Worm (Caenorhabditis elegans) whole organism, early embryonic: Measurements from ENCODE around the gene Y46H3A.5.
"Not testable (repeated sequence)": the region's sequence is repeated elsewhere in the genome, so short reads cannot be mapped to it uniquely, and the experiment has no call there.

Experiments
- B0310.2 ChIP-seq: sonication (generic microtip); optimal IDR thresholded peaks from 2 replicates; lab custom pipeline; 2016; ENCODE audit warnings: mild to moderate bottlenecking, missing genetic modification characterization, missing compliant biosample characterization
- F13C5.2 ChIP-seq: sonication (generic microtip); optimal IDR thresholded peaks from 2 replicates; lab custom pipeline; 2017; ENCODE audit warnings: mild to moderate bottlenecking, missing genetic modification characterization, inconsistent platforms, missing compliant biosample characterization
- aly-1 ChIP-seq: sonication (generic microtip); optimal IDR thresholded peaks from 2 replicates; lab custom pipeline; 2016; ENCODE audit warnings: missing genetic modification characterization, missing compliant biosample characterization
- ama-1 ChIP-seq: fragments of 150-350 bp; optimal IDR thresholded peaks from 2 replicates; lab custom pipeline; 2014
- ceh-13 ChIP-seq: fragments of 200-800 bp; sonication (Bioruptor generic); optimal IDR thresholded peaks from 2 replicates; lab custom pipeline; 2018; ENCODE audit warnings: mild to moderate bottlenecking, missing genetic modification characterization, missing compliant biosample characterization
- ceh-36 ChIP-seq: sonication (generic microtip); optimal IDR thresholded peaks from 2 replicates; lab custom pipeline; 2016; ENCODE audit warnings: missing genetic modification characterization, inconsistent platforms, missing compliant biosample characterization
- ets-7 ChIP-seq: sonication (generic microtip); optimal IDR thresholded peaks from 2 replicates; lab custom pipeline; 2016; ENCODE audit warnings: missing genotype, missing genetic modification characterization, missing compliant biosample characterization
- flt-1 ChIP-seq: fragments of 200-800 bp; sonication (Bioruptor generic); IDR thresholded peaks from 2 replicates; pipeline ENCODE4 v1.3.6; 2022; ENCODE audit warnings: missing genetic modification characterization, missing compliant biosample characterization
- hmbx-1 ChIP-seq: sonication (generic microtip); optimal IDR thresholded peaks from 2 replicates; lab custom pipeline; 2016; ENCODE audit warnings: mild to moderate bottlenecking, missing genetic modification characterization, missing compliant biosample characterization
- hmg-4 ChIP-seq: fragments of 200-800 bp; sonication (Bioruptor generic); optimal IDR thresholded peaks from 2 replicates; lab custom pipeline; 2018; ENCODE audit warnings: mild to moderate bottlenecking, missing genetic modification characterization, missing compliant biosample characterization
- hnd-1 ChIP-seq: sonication (generic microtip); optimal IDR thresholded peaks from 2 replicates; lab custom pipeline; 2016; ENCODE audit warnings: missing genetic modification characterization, missing compliant biosample characterization
- pes-1 ChIP-seq: fragments of 200-800 bp; sonication (Bioruptor generic); IDR thresholded peaks from 2 replicates; pipeline ENCODE4 v1.3.6; 2022; ENCODE audit warnings: missing genetic modification reagents, missing genetic modification characterization, missing compliant biosample characterization
- scrt-1 ChIP-seq: fragments of 200-800 bp; sonication (Bioruptor generic); IDR thresholded peaks from 2 replicates; pipeline ENCODE4 v1.3.6; 2022; ENCODE audit warnings: missing genetic modification characterization, missing compliant biosample characterization
- sea-1 ChIP-seq: fragments of 200-800 bp; sonication (Bioruptor generic); conservative IDR thresholded peaks from 2 replicates; pipeline ENCODE4 v1.3.6; 2022; ENCODE audit warnings: missing genetic modification characterization, missing compliant biosample characterization
- tbx-11 ChIP-seq: fragments of 200-800 bp; sonication (Bioruptor generic); IDR thresholded peaks from 2 replicates; pipeline ENCODE4 v1.3.6; 2022; ENCODE audit warnings: missing genetic modification characterization, missing compliant biosample characterization
- tbx-37 ChIP-seq: fragments of 200-800 bp; sonication (Bioruptor generic); conservative IDR thresholded peaks from 2 replicates; pipeline ENCODE4 v1.3.6; 2022; ENCODE audit warnings: missing genetic modification reagents, missing genetic modification characterization, missing compliant biosample characterization
- tra-4 ChIP-seq: sonication (generic microtip); optimal IDR thresholded peaks from 2 replicates; lab custom pipeline; 2017; ENCODE audit warnings: missing genetic modification characterization, missing compliant biosample characterization

Gene Y46H3A.5

ce11 chrV:1814784-1815183, at the start of gene Y46H3A.5:
Gene Y46H3A.5 (minus strand): TSS chrV:1814884.
- not testable (repeated sequence) for TF ChIP-seq scrt-1; pes-1; hnd-1 (tag; lab: Kevin White, UChicago)

ce11 chrV:1862954-1863353, 48.3 kb upstream of the Y46H3A.5 start:
- TF ChIP-seq ceh-13 (GFP tag; lab: Kevin White, UChicago), result no peak
- no peak for TF ChIP-seq ets-7
- TF ChIP-seq hnd-1 (tag; lab: Kevin White, UChicago), result no peak
- no peak for TF ChIP-seq ama-1 (lab: Kevin White, UChicago)
- TF ChIP-seq flt-1, result no peak
- TF ChIP-seq pes-1, result no peak
- no peak for TF ChIP-seq hmbx-1 (tag; lab: Kevin White, UChicago)
- TF ChIP-seq aly-1, result no peak
- TF ChIP-seq tbx-37 (GFP tag; lab: Robert Waterston, UW), result no peak
- TF ChIP-seq tbx-11 (GFP tag; lab: Robert Waterston, UW), result no peak
- TF ChIP-seq B0310.2 (tag; lab: Kevin White, UChicago), result no peak
- no peak for TF ChIP-seq tra-4 (tag; lab: Kevin White, UChicago)
- TF ChIP-seq ceh-36, result no peak
- TF ChIP-seq sea-1, result no peak

- TF ChIP-seq hnd-1 (tag; lab: Kevin White, UChicago) (no peak), tbx-37 (GFP tag; lab: Robert Waterston, UW) (no peak), pes-1 (no peak), hmg-4 (no peak), flt-1 (no peak), ceh-36 (no peak), B0310.2 (tag; lab: Kevin White, UChicago) (no peak), tbx-11 (GFP tag; lab: Robert Waterston, UW) (no peak), aly-1 (no peak), ets-7 (no peak), sea-1 (no peak), F13C5.2 (no peak), scrt-1 (no peak), ceh-13 (GFP tag; lab: Kevin White, UChicago) (no peak), tra-4 (tag; lab: Kevin White, UChicago) (no peak)
Measured at ce11 chrV:1857840-1858239, 43.2 kb upstream of the Y46H3A.5 start.

- TF ChIP-seq hmg-4 (no peak), B0310.2 (tag; lab: Kevin White, UChicago) (no peak), aly-1 (no peak), sea-1 (no peak), F13C5.2 (no peak), ceh-13 (GFP tag; lab: Kevin White, UChicago) (no peak), tra-4 (tag; lab: Kevin White, UChicago) (no peak)
Measured at ce11 chrV:1856176-1856575, 41.5 kb upstream of the Y46H3A.5 start, which contains the start of gene T10B5.10. Gene T10B5.10 (minus strand): TSS chrV:1856276.

ce11 chrV:1855087-1855486, 40.4 kb upstream of the Y46H3A.5 start:
- TF ChIP-seq F13C5.2 (no peak), sea-1 (no peak), tra-4 (tag; lab: Kevin White, UChicago) (no peak), aly-1 (no peak), hmg-4 (no peak), ceh-13 (GFP tag; lab: Kevin White, UChicago) (no peak), pes-1 (no peak), scrt-1 (no peak), ama-1 (lab: Kevin White, UChicago) (no peak), ceh-36 (no peak)

ce11 chrV:1849992-1850391, 35.3 kb upstream of the Y46H3A.5 start:
- peak; percentile 45; the same call in 1 of the 2 replicates for TF ChIP-seq pes-1

ce11 chrV:1848590-1848989, 33.9 kb upstream of the Y46H3A.5 start:
- TF ChIP-seq hmg-4 (no peak), ceh-36 (peak; percentile 88)

- TF ChIP-seq ama-1 (lab: Kevin White, UChicago), result no peak
- TF ChIP-seq F13C5.2, result no peak
- no peak for TF ChIP-seq sea-1
- TF ChIP-seq pes-1, result no peak
- TF ChIP-seq hmbx-1 (tag; lab: Kevin White, UChicago), result no peak
- no peak for TF ChIP-seq ceh-36
- TF ChIP-seq scrt-1, result no peak
- TF ChIP-seq aly-1, result no peak
- no peak for TF ChIP-seq tbx-11 (GFP tag; lab: Robert Waterston, UW)
- TF ChIP-seq hnd-1 (tag; lab: Kevin White, UChicago), result no peak
- TF ChIP-seq B0310.2 (tag; lab: Kevin White, UChicago), result no peak
- TF ChIP-seq flt-1, result no peak
- no peak for TF ChIP-seq hmg-4
- no peak for TF ChIP-seq ceh-13 (GFP tag; lab: Kevin White, UChicago)
- no peak for TF ChIP-seq tra-4 (tag; lab: Kevin White, UChicago)
- TF ChIP-seq tbx-37 (GFP tag; lab: Robert Waterston, UW), result no peak
Measured at ce11 chrV:1845977-1846376, 31.3 kb upstream of the Y46H3A.5 start, which contains the start of gene T10B5.7. Gene T10B5.7 (plus strand): TSS chrV:1846201.

- TF ChIP-seq F13C5.2, result no peak
- TF ChIP-seq ama-1 (lab: Kevin White, UChicago), result no peak
- no peak for TF ChIP-seq ets-7
- no peak for TF ChIP-seq hnd-1 (tag; lab: Kevin White, UChicago)
- TF ChIP-seq tra-4 (tag; lab: Kevin White, UChicago), result no peak
- no peak for TF ChIP-seq ceh-36
- TF ChIP-seq tbx-11 (GFP tag; lab: Robert Waterston, UW), result no peak
- no peak for TF ChIP-seq aly-1
- TF ChIP-seq scrt-1, result no peak
- no peak for TF ChIP-seq sea-1
- no peak for TF ChIP-seq flt-1
- no peak for TF ChIP-seq hmg-4
- no peak for TF ChIP-seq B0310.2 (tag; lab: Kevin White, UChicago)
- TF ChIP-seq tbx-37 (GFP tag; lab: Robert Waterston, UW), result no peak
- no peak for TF ChIP-seq ceh-13 (GFP tag; lab: Kevin White, UChicago)
Measured at ce11 chrV:1841744-1842143, 27.1 kb upstream of the Y46H3A.5 start, which contains the start of gene T10B5.8. Gene T10B5.8 (plus strand): TSS chrV:1842044.
